Worm (Caenorhabditis elegans) whole organism, early embryonic: ENCODE measurements around the gene sup-12.

Source experiments
- F13C5.2 ChIP-seq: sonication (generic microtip); optimal IDR thresholded peaks from 2 replicates; lab custom pipeline; 2017; ENCODE audit warnings: mild to moderate bottlenecking, missing genetic modification characterization, inconsistent platforms, missing compliant biosample characterization
- aly-1 ChIP-seq: sonication (generic microtip); optimal IDR thresholded peaks from 2 replicates; lab custom pipeline; 2016; ENCODE audit warnings: missing genetic modification characterization, missing compliant biosample characterization
- ama-1 ChIP-seq: fragments of 150-350 bp; optimal IDR thresholded peaks from 2 replicates; lab custom pipeline; 2014
- tbx-11 ChIP-seq: fragments of 200-800 bp; sonication (Bioruptor generic); IDR thresholded peaks from 2 replicates; pipeline ENCODE4 v1.3.6; 2022; ENCODE audit warnings: missing genetic modification characterization, missing compliant biosample characterization

DNA sequence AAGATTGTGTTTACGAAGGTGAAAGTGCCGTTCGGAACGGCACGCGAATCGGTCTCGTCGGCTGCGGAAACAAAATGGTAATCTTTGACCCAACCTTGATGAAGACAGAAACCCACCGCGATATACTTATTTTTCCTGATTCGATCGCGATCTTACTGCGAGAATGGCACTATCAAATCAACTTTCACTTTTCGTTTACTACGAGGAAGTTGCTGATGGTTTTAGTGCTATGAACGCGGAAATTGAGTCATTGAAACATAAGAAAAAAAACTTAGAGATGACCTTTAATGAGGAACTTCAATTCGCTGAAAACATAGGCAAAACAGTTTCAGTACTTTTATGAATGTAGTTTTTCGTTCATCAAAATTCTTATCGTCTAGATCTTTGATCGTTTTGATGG, 28.3 kb downstream of the sup-12 start:
- TF ChIP-seq aly-1 (tag; lab: Kevin White, UChicago) = no peak
- no peak for TF ChIP-seq ama-1 (lab: Kevin White, UChicago)
- no peak for TF ChIP-seq tbx-11 (GFP tag; lab: Robert Waterston, UW)
- no peak for TF ChIP-seq F13C5.2 (tag; lab: Kevin White, UChicago)
